Fruit fly (Drosophila melanogaster) whole organism, wandering third instar larva: ENCODE results near the gene Cdk12.

ENCODE experiments used
- Abd-B ChIP-seq: fragments of >200 bp; optimal IDR thresholded peaks from 2 replicates; lab custom pipeline; 2017; ENCODE audit warnings: missing biosample characterization, missing genetic modification characterization
- Hr78 ChIP-seq: fragments of >200 bp; optimal IDR thresholded peaks from 2 replicates; lab custom pipeline; 2017; ENCODE audit warnings: missing biosample characterization, missing genetic modification characterization
- sage ChIP-seq: fragments of 200-800 bp; sonication (Bioruptor generic); optimal IDR thresholded peaks from 2 replicates; lab custom pipeline; 2016; ENCODE audit warnings: missing biosample characterization, mild to moderate bottlenecking, missing genetic modification characterization

dm6 chr3L:21515823-21516715 is at the start of gene Cdk12, which contains the start of gene SAK:
- TF ChIP-seq Abd-B (GFP tag; lab: Kevin White, UChicago): no peak
- peak; percentile 55 for TF ChIP-seq sage (GFP tag; lab: Kevin White, UChicago)
- peak; percentile 64 for TF ChIP-seq Hr78
